Fruit fly (Drosophila melanogaster) Kc167 (cell line): ENCODE measurements around the gene CG6638.

Experiments used
- Myc ChIP-seq: fragments of >200 bp; optimal IDR thresholded peaks from 2 replicates; lab custom pipeline; 2017; ENCODE audit warnings: missing external identifiers
- Sin3A ChIP-seq: fragments of >200 bp; optimal IDR thresholded peaks from 2 replicates; lab custom pipeline; 2018; ENCODE audit warnings: missing external identifiers
- h ChIP-seq: fragments of >200 bp; optimal IDR thresholded peaks from 3 replicates; lab custom pipeline; 2018; ENCODE audit warnings: missing external identifiers
- insv ChIP-seq: fragments of >200 bp; optimal IDR thresholded peaks from 3 replicates; lab custom pipeline; 2018; ENCODE audit warnings: missing external identifiers
- psq ChIP-seq: fragments of >200 bp; optimal IDR thresholded peaks from 2 replicates; lab custom pipeline; 2017; ENCODE audit warnings: missing external identifiers
- ttk ChIP-seq: sonication (Bioruptor generic); optimal IDR thresholded peaks from 2 replicates; lab custom pipeline; 2017; ENCODE audit warnings: missing external identifiers

DNA sequence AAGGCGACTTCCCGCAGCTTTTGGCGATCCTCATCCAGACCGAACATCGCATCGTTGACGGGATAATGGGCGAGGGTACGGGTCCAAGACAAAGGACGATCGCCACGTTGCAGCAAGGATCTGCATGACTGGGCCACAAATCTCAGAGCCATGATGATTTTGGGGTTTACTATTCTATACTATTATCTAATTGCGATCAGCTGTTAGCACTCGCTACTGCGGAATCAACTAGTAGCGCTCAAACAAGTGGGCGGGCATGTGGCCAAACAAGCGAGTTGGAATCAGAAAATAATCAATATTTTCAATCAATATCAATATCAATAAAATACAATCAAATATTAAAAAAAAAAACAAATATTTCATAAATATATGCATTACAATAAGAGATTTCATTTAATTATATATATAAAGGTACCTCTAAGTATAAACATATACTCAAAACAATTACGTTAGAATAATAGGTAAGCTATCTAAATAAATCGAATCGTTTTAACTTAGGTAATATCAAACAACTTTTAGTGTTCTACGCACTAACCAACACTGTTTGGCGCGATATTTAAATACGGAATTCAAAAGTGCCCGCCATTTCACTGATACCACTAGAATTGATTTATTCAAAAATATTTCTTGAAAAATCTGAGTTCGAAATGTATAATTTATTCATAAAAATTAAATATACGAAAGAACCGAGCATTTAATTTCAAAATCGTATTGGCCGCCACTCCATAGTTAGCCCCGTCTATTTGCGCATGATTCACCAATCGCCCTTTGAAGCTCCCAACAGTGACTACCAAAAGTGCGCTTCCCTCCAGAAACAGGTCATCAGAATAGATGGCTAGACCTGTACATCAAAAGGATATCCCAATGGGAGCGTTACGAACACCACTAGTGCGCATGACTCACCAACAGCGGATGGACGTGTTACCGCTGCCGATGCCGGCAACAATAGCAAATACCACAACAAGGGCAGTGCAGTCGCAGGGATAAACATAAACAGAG, at the start of gene CG6638, which contains the start of gene CG43078:
- no peak for TF ChIP-seq psq (lab: Kevin White, UChicago)
- TF ChIP-seq ttk (lab: Kevin White, UChicago): no peak
- no peak for TF ChIP-seq h (lab: Kevin White, UChicago)
- no peak for TF ChIP-seq Sin3A (lab: Kevin White, UChicago)
- TF ChIP-seq Myc (lab: Kevin White, UChicago): no peak
- no peak for TF ChIP-seq insv (lab: Kevin White, UChicago)
